Fruit fly (Drosophila melanogaster): ENCODE results near the gene CG33298.

DNA sequence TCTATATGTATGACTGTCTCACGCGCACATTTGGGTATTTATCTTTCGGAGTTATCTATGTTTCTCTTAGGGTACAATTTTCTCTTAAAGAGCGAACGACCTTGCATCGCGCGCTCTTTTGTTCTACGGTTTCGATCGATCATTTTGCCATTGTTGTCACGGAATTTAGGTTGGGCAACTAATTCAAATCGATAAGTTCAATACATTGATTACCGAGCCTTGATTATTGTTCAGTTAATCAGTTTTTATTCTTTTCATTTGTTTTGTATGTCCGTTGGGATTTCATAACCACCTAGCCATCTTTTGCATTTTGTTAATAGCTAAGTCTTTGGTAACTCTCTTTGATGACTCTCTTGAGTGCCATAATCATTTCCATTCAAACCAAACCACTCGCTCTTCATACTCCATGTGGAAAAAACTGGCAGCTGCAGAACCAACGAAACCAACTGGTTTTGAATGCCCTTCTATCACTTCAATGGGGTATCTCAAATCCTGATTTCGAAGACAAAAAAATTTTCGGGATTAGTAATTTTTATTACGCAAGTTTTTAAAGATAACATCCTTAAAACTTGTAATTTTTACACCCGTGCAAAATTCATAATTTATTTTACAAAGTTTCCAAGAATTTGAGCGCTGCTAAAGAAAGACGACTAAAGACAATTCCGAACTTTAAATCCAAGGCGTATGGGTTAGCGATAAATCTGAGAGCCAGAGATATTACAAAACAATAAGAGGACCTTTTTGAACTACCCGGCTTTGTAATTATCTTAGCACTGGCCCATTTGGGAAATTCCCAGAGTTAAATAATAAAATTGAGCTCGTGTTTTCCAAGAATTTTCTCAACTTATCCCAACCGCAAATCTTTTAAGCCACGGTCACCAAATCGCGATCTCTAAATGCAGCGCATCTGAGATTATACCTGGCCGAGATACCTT, 46.7 kb upstream of the CG33298 start:
- no peak for TF ChIP-seq Lpt (GFP tag; optimal IDR thresholded peaks at IDR 0.05)
- TF ChIP-seq Smox (GFP tag; optimal IDR thresholded peaks at IDR 0.05) = peak; percentile 25
- TF ChIP-seq lz (GFP tag; optimal IDR thresholded peaks at IDR 0.05) = peak; percentile 66
- TF ChIP-seq Hr38 (GFP tag; optimal IDR thresholded peaks at IDR 0.05) = no peak

Measured in whole organism, prepupa.